Worm (Caenorhabditis elegans) whole organism, young adult: ENCODE measurements around the gene nspe-6.

Source experiments
- F39B2.1 ChIP-seq: fragments of 200-800 bp; sonication (Bioruptor generic); IDR thresholded peaks from 2 replicates; pipeline ENCODE4 v1.3.6; 2022; ENCODE audit warnings: missing genetic modification reagents, missing genetic modification characterization, missing compliant biosample characterization
- ccch-3 ChIP-seq: fragments of 200-800 bp; sonication (Bioruptor generic); optimal IDR thresholded peaks from 2 replicates; lab custom pipeline; 2018; ENCODE audit warnings: mild to moderate bottlenecking, missing genetic modification characterization, missing compliant biosample characterization
- ets-4 ChIP-seq: fragments of 200-800 bp; sonication (Bioruptor generic); optimal IDR thresholded peaks from 2 replicates; lab custom pipeline; 2018; ENCODE audit warnings: mild to moderate bottlenecking, missing genetic modification characterization, missing compliant biosample characterization
- him-1 ChIP-seq: sonication (generic microtip); optimal IDR thresholded peaks from 2 replicates; lab custom pipeline; 2016; ENCODE audit warnings: missing genotype, missing genetic modification reagents, missing genetic modification characterization, missing compliant biosample characterization
- hsf-1 ChIP-seq: fragments of 200-800 bp; sonication (Bioruptor generic); IDR thresholded peaks from 2 replicates; pipeline ENCODE4 v1.3.6; 2022; ENCODE audit warnings: missing genetic modification reagents, missing genetic modification characterization, missing compliant biosample characterization
- madf-10 ChIP-seq: sonication (generic microtip); optimal IDR thresholded peaks from 2 replicates; lab custom pipeline; 2016; ENCODE audit warnings: mild to moderate bottlenecking, missing genetic modification characterization, missing compliant biosample characterization
- nhr-27 ChIP-seq: fragments of 200-800 bp; sonication (Bioruptor generic); optimal IDR thresholded peaks from 2 replicates; lab custom pipeline; 2018; ENCODE audit warnings: mild to moderate bottlenecking, missing genetic modification characterization, moderate library complexity, missing compliant biosample characterization
- snpc-4 ChIP-seq, 5 experiments: fragments of 150-350 bp in 1 of 5; sonication (generic microtip) in 4 of 5; optimal IDR thresholded peaks; 2 replicates each; lab custom pipeline; 2014 to 2018; ENCODE audit warnings: missing genetic modification characterization in 5 of 5, missing biosample characterization in 3 of 5, antibody characterized with exemption in 2 of 5, mild to moderate bottlenecking in 2 of 5, missing compliant biosample characterization in 2 of 5, missing genotype in 2 of 5, moderate library complexity in 2 of 5, missing genetic modification reagents in 1 of 5
- somi-1 ChIP-seq: fragments of 200-800 bp; sonication (Bioruptor generic); optimal IDR thresholded peaks from 2 replicates; lab custom pipeline; 2018; ENCODE audit warnings: mild to moderate bottlenecking, missing genetic modification characterization, missing compliant biosample characterization
- unc-130 ChIP-seq: sonication (generic microtip); optimal IDR thresholded peaks from 2 replicates; lab custom pipeline; 2016; ENCODE audit warnings: missing genetic modification reagents, missing genetic modification characterization, missing compliant biosample characterization
- zfh-2 ChIP-seq: fragments of 200-800 bp; sonication (Bioruptor generic); conservative IDR thresholded peaks from 2 replicates; pipeline ENCODE4 v1.3.6; 2022; ENCODE audit warnings: missing genetic modification reagents, missing genetic modification characterization, missing compliant biosample characterization
- ztf-18 ChIP-seq: sonication (generic microtip); optimal IDR thresholded peaks from 2 replicates; lab custom pipeline; 2016; ENCODE audit warnings: missing genotype, mild to moderate bottlenecking, missing genetic modification characterization, missing compliant biosample characterization
- ztf-22 ChIP-seq: fragments of 200-800 bp; sonication (Bioruptor generic); optimal IDR thresholded peaks from 2 replicates; lab custom pipeline; 2018; ENCODE audit warnings: mild to moderate bottlenecking, missing genetic modification characterization, moderate library complexity, missing compliant biosample characterization

ce11 chrII:12570523-12570922, 45.5 kb downstream of the nspe-6 start, which contains the start of gene Y38E10A.1:
- TF ChIP-seq him-1 (tag; lab: Kevin White, UChicago) (no peak), ztf-18 (no peak), unc-130 (GFP tag; lab: Kevin White, UChicago) (no peak), hsf-1 (GFP tag; lab: Robert Waterston, UW) (no peak), nhr-27 (no peak), madf-10 (tag; lab: Kevin White, UChicago) (no peak), ets-4 (no peak), zfh-2 (GFP tag; lab: Robert Waterston, UW) (no peak), ccch-3 (GFP tag; lab: Kevin White, UChicago) (no peak), ztf-22 (GFP tag; lab: Kevin White, UChicago) (no peak), snpc-4 (GFP tag; optimal IDR thresholded peaks at IDR 0.05; lab: Kevin White, UChicago) (no peak), snpc-4 (tag; optimal IDR thresholded peaks at IDR 0.05; lab: Kevin White, UChicago) (no peak), somi-1 (no peak), F39B2.1 (GFP tag; lab: Robert Waterston, UW) (no peak)
